Fruit fly (Drosophila melanogaster): ENCODE results near the gene KLHL18.

Gene KLHL18

dm6 chr3R:11964000-11964399 lies 46.2 kb downstream of the KLHL18 start (continued):
- TF ChIP-seq CG11093 (GFP tag; IDR thresholded peaks at IDR 0.05): no peak
- 0 out of 3 replicates have a peak, but pooled peaks have one; percentile 22 for TF ChIP-seq CG11456 (GFP tag; IDR thresholded peaks at IDR 0.05)
- peak; percentile 51 for TF ChIP-seq Med (GFP tag)
- no peak for TF ChIP-seq CG4328 (GFP tag; optimal IDR thresholded peaks at IDR 0.05)
- no peak for TF ChIP-seq CG15011 (GFP tag; optimal IDR thresholded peaks at IDR 0.05)
- TF ChIP-seq Ets97D (GFP tag; optimal IDR thresholded peaks at IDR 0.05): no peak
- TF ChIP-seq Hr78 (GFP tag; optimal IDR thresholded peaks at IDR 0.05): no peak
- TF ChIP-seq usp (GFP tag; optimal IDR thresholded peaks at IDR 0.05): no peak
- TF ChIP-seq shn (GFP tag; optimal IDR thresholded peaks at IDR 0.05): no peak
- no peak for TF ChIP-seq CG3838 (GFP tag; optimal IDR thresholded peaks at IDR 0.05)
- TF ChIP-seq Nf-YA (GFP tag; IDR thresholded peaks at IDR 0.05): no peak
- no peak for TF ChIP-seq Ada2b (GFP tag; IDR thresholded peaks at IDR 0.05)
- peak; percentile 88 for TF ChIP-seq Ets65A (GFP tag)
- TF ChIP-seq CG32767 (GFP tag; IDR thresholded peaks at IDR 0.05): no peak
- no peak for TF ChIP-seq H2.0 (GFP tag; IDR thresholded peaks at IDR 0.05)
- TF ChIP-seq CG6683 (GFP tag; optimal IDR thresholded peaks at IDR 0.05): no peak
- TF ChIP-seq sob (GFP tag; IDR thresholded peaks at IDR 0.05): no peak
- TF ChIP-seq btn (GFP tag; optimal IDR thresholded peaks at IDR 0.05): no peak
- TF ChIP-seq insv (GFP tag; optimal IDR thresholded peaks at IDR 0.05): no peak

- TF ChIP-seq gcm (GFP tag; optimal IDR thresholded peaks at IDR 0.05) (peak; percentile 49), jing (GFP tag; optimal IDR thresholded peaks at IDR 0.05) (no peak), her (GFP tag; optimal IDR thresholded peaks at IDR 0.05) (peak; percentile 50), sim (GFP tag; IDR thresholded peaks at IDR 0.05) (no peak), CG2875 (GFP tag; optimal IDR thresholded peaks at IDR 0.05) (no peak), bbx (GFP tag; IDR thresholded peaks at IDR 0.05; ENCODE audit: partially characterized antibody) (peak; percentile 92), crp (GFP tag; optimal IDR thresholded peaks at IDR 0.05) (peak; percentile 94 to 96), CG17328 (GFP tag; IDR thresholded peaks at IDR 0.05) (0 out of 2 replicates have a peak, but pooled peaks have one; percentile 5), CG3838 (GFP tag; optimal IDR thresholded peaks at IDR 0.05) (peak; percentile 14), pros (GFP tag; optimal IDR thresholded peaks at IDR 0.05) (no peak), CG33213 (GFP tag; optimal IDR thresholded peaks at IDR 0.05) (peak; percentile 70), br (optimal IDR thresholded peaks at IDR 0.05) (no peak), CG12071 (GFP tag; optimal IDR thresholded peaks at IDR 0.05) (no peak), gce (GFP tag; IDR thresholded peaks at IDR 0.05) (no peak), CG3065 (GFP tag; optimal IDR thresholded peaks at IDR 0.05) (peak; percentile 1), CG10959 (GFP tag; IDR thresholded peaks at IDR 0.05) (no peak), HLH3B (GFP tag; IDR thresholded peaks at IDR 0.05) (peak; percentile 19; the same call in 1 of the 2 replicates), Hmx (GFP tag; optimal IDR thresholded peaks at IDR 0.05) (peak; percentile 68), unc-4 (GFP tag; IDR thresholded peaks at IDR 0.05; ENCODE audit: partially characterized antibody) (peak; percentile 96), CG17361 (GFP tag; IDR thresholded peaks at IDR 0.05) (peak; percentile 87), CkIIα-i1 (GFP tag; IDR thresholded peaks at IDR 0.05) (no peak), CG9215 (GFP tag; IDR thresholded peaks at IDR 0.05) (peak; percentile 84), pum (GFP tag; optimal IDR thresholded peaks at IDR 0.05) (peak; percentile 79), CoRest (tag; optimal IDR thresholded peaks at IDR 0.05) (peak; percentile 88), CG7963 (GFP tag; IDR thresholded peaks at IDR 0.05; ENCODE audit: partially characterized antibody) (peak; percentile 88), cad (GFP tag; optimal IDR thresholded peaks at IDR 0.05) (no peak), grn (GFP tag; optimal IDR thresholded peaks at IDR 0.05) (peak; percentile 92), HmgD (GFP tag; optimal IDR thresholded peaks at IDR 0.05) (peak; percentile 64), sqz (GFP tag; optimal IDR thresholded peaks at IDR 0.05) (peak; percentile 73), zfh2 (GFP tag; optimal IDR thresholded peaks at IDR 0.05) (peak; percentile 85), Camta (GFP tag; optimal IDR thresholded peaks at IDR 0.05) (peak; percentile 69), chinmo (GFP tag; IDR thresholded peaks at IDR 0.05; ENCODE audit: partially characterized antibody) (peak; percentile 86; the same call in 3 of the 4 replicates), eve (GFP tag; optimal IDR thresholded peaks at IDR 0.05) (no peak), cg (GFP tag; optimal IDR thresholded peaks at IDR 0.05) (no peak)
Measured at dm6 chr3R:11962739-11963214, 47.5 kb downstream of the KLHL18 start, which contains the start of the genes CG3281 and aurA. TSS of gene CG3281 (minus strand) at chr3R:11962805. TSS of gene aurA (plus strand) at chr3R:11963124.
